Fruit fly (Drosophila melanogaster) whole organism, embryonic: ENCODE results near the gene CG13385.

Experiments
- ATbp ChIP-seq: fragments of 200-800 bp; sonication (Bioruptor generic); optimal IDR thresholded peaks from 2 replicates; lab custom pipeline; 2017; ENCODE audit warnings: missing biosample characterization, mild to moderate bottlenecking, missing genetic modification characterization, missing genetic modification reagents
- Atf3 ChIP-seq: fragments of 200-800 bp; sonication (Bioruptor generic); optimal IDR thresholded peaks from 3 replicates; lab custom pipeline; 2016; ENCODE audit warnings: missing biosample characterization, missing genetic modification characterization
- Awh ChIP-seq: fragments of 200-800 bp; sonication (Bioruptor generic); IDR thresholded peaks from 2 replicates; pipeline ENCODE4, ENCODE4 v1.3.6; 2022; ENCODE audit warnings: missing biosample characterization, missing genetic modification characterization
- B-H2 ChIP-seq: fragments of 200-800 bp; sonication (Bioruptor generic); optimal IDR thresholded peaks from 2 replicates; lab custom pipeline; 2018; ENCODE audit warnings: missing biosample characterization, mild to moderate bottlenecking, missing genetic modification characterization
- CG10209 ChIP-seq: fragments of 200-800 bp; sonication (Bioruptor generic); optimal IDR thresholded peaks from 3 replicates; lab custom pipeline; 2017; ENCODE audit warnings: missing biosample characterization, mild to moderate bottlenecking, missing genetic modification characterization, missing genetic modification reagents
- CG10959 ChIP-seq: fragments of 200-800 bp; sonication (Bioruptor generic); IDR thresholded peaks from 2 replicates; pipeline ENCODE4 v1.3.6; 2022; ENCODE audit warnings: missing biosample characterization, missing genetic modification characterization
- CG10979 ChIP-seq: fragments of 200-800 bp; sonication (Bioruptor generic); optimal IDR thresholded peaks from 2 replicates; lab custom pipeline; 2018; ENCODE audit warnings: missing biosample characterization, mild to moderate bottlenecking, missing genetic modification characterization, moderate library complexity
- CG11696 ChIP-seq: fragments of 200-800 bp; sonication (Bioruptor generic); IDR thresholded peaks from 2 replicates; pipeline ENCODE4 v1.3.6; 2022; ENCODE audit warnings: missing biosample characterization, missing genetic modification characterization
- CG12155 ChIP-seq: fragments of 200-800 bp; sonication (Bioruptor generic); optimal IDR thresholded peaks from 3 replicates; lab custom pipeline; 2016; ENCODE audit warnings: missing biosample characterization, missing genetic modification characterization
- CG14860 ChIP-seq: fragments of 200-800 bp; sonication (Bioruptor generic); IDR thresholded peaks from 3 replicates; pipeline ENCODE4 v1.3.6; 2022; ENCODE audit warnings: missing biosample characterization, missing genetic modification characterization; ENCODE audit not compliant: partially characterized antibody
- CG1647 ChIP-seq: fragments of 200-800 bp; sonication (Bioruptor generic); optimal IDR thresholded peaks from 3 replicates; lab custom pipeline; 2016; ENCODE audit warnings: missing biosample characterization, missing genetic modification characterization
- CG16813 ChIP-seq: fragments of 200-800 bp; sonication (Bioruptor generic); IDR thresholded peaks from 3 replicates; pipeline ENCODE4 v1.3.6; 2022; ENCODE audit warnings: missing biosample characterization, missing genetic modification characterization; ENCODE audit not compliant: partially characterized antibody
- CG17385 ChIP-seq: fragments of 200-800 bp; sonication (Bioruptor generic); optimal IDR thresholded peaks from 3 replicates; lab custom pipeline; 2018; ENCODE audit warnings: missing biosample characterization, mild to moderate bottlenecking, missing genetic modification characterization
- CG17568 ChIP-seq: fragments of 200-800 bp; sonication (Bioruptor generic); optimal IDR thresholded peaks from 2 replicates; lab custom pipeline; 2018; ENCODE audit warnings: missing biosample characterization, mild to moderate bottlenecking, missing genetic modification characterization, moderate library complexity
- CG2129 ChIP-seq: fragments of 200-800 bp; sonication (Bioruptor generic); IDR thresholded peaks from 2 replicates; pipeline ENCODE4 v1.3.6; 2022; ENCODE audit warnings: missing biosample characterization, missing genetic modification characterization; ENCODE audit not compliant: partially characterized antibody
- CG31365 ChIP-seq: fragments of 200-800 bp; sonication (Bioruptor generic); optimal IDR thresholded peaks from 2 replicates; lab custom pipeline; 2018; ENCODE audit warnings: missing biosample characterization, mild to moderate bottlenecking, missing genetic modification characterization
- CG3726 ChIP-seq: fragments of 200-800 bp; sonication (Bioruptor generic); IDR thresholded peaks from 3 replicates; pipeline ENCODE4, ENCODE4 v1.3.6; 2022; ENCODE audit warnings: missing biosample characterization, missing genetic modification characterization
- CG3995 ChIP-seq: fragments of 200-800 bp; sonication (Bioruptor generic); optimal IDR thresholded peaks from 3 replicates; lab custom pipeline; 2016; ENCODE audit warnings: missing biosample characterization, missing genetic modification characterization
- CG6683 ChIP-seq: fragments of 200-800 bp; sonication (Bioruptor generic); optimal IDR thresholded peaks from 2 replicates; lab custom pipeline; 2017; ENCODE audit warnings: missing biosample characterization, mild to moderate bottlenecking, missing genetic modification characterization, missing genetic modification reagents
- CG6791 ChIP-seq: fragments of 200-800 bp; sonication (Bioruptor generic); IDR thresholded peaks from 3 replicates; pipeline ENCODE4 v1.3.6; 2022; ENCODE audit warnings: missing biosample characterization, missing genetic modification characterization; ENCODE audit not compliant: partially characterized antibody
- CG8388 ChIP-seq: fragments of 200-800 bp; sonication (Bioruptor generic); optimal IDR thresholded peaks from 2 replicates; lab custom pipeline; 2019; ENCODE audit warnings: missing biosample characterization, mild to moderate bottlenecking, missing genetic modification characterization, moderate library complexity
- CG9797 ChIP-seq: fragments of 200-800 bp; sonication (Bioruptor generic); optimal IDR thresholded peaks from 3 replicates; lab custom pipeline; 2018; ENCODE audit warnings: missing biosample characterization, mild to moderate bottlenecking, missing genetic modification characterization
- CrebB ChIP-seq: fragments of 200-800 bp; sonication (Bioruptor generic); optimal IDR thresholded peaks from 3 replicates; lab custom pipeline; 2018; ENCODE audit warnings: missing biosample characterization, mild to moderate bottlenecking, missing genetic modification characterization
- Doc2 ChIP-seq: fragments of 200-800 bp; sonication (Bioruptor generic); IDR thresholded peaks from 2 replicates; pipeline ENCODE4 v1.3.6; 2022; ENCODE audit warnings: missing biosample characterization, missing genetic modification characterization
- Hsf ChIP-seq: fragments of 200-800 bp; sonication (Bioruptor generic); optimal IDR thresholded peaks from 3 replicates; lab custom pipeline; 2016; ENCODE audit warnings: missing biosample characterization, missing genetic modification characterization
- Med ChIP-seq: fragments of 200-800 bp; sonication (Bioruptor generic); peaks from one replicate; lab custom pipeline; 2016; ENCODE audit warnings: missing biosample characterization, missing genetic modification characterization, mild to moderate bottlenecking, inconsistent platforms, moderate library complexity
- Meics ChIP-seq: fragments of 200-800 bp; sonication (Bioruptor generic); optimal IDR thresholded peaks from 2 replicates; lab custom pipeline; 2017; ENCODE audit warnings: missing biosample characterization, mild to moderate bottlenecking, missing genetic modification characterization
- Opbp ChIP-seq: fragments of 200-800 bp; sonication (Bioruptor generic); IDR thresholded peaks from 3 replicates; pipeline ENCODE4 v1.3.6; 2022; ENCODE audit warnings: missing biosample characterization, missing genetic modification characterization; ENCODE audit not compliant: partially characterized antibody
- Ptx1 ChIP-seq: fragments of 200-800 bp; sonication (Bioruptor generic); IDR thresholded peaks from 2 replicates; pipeline ENCODE4 v1.3.6; 2022; ENCODE audit warnings: missing biosample characterization, missing genetic modification characterization
- Scr ChIP-seq: fragments of 200-800 bp; sonication (Bioruptor generic); IDR thresholded peaks from 2 replicates; pipeline ENCODE4 v1.3.6; 2022; ENCODE audit warnings: missing biosample characterization, missing genetic modification characterization; ENCODE audit not compliant: partially characterized antibody
- TFAM ChIP-seq: fragments of 200-800 bp; sonication (Bioruptor generic); optimal IDR thresholded peaks from 2 replicates; lab custom pipeline; 2017; ENCODE audit warnings: missing biosample characterization, missing genetic modification characterization, inconsistent platforms
- al ChIP-seq: fragments of 200-800 bp; sonication (Bioruptor generic); IDR thresholded peaks from 2 replicates; pipeline ENCODE4 v1.3.6; 2022; ENCODE audit warnings: missing biosample characterization, missing genetic modification characterization
- amos ChIP-seq: fragments of 200-800 bp; sonication (Bioruptor generic); IDR thresholded peaks from 2 replicates; pipeline ENCODE4 v1.3.6; 2022; ENCODE audit warnings: missing biosample characterization, missing genetic modification characterization; ENCODE audit not compliant: partially characterized antibody
- bab2 ChIP-seq: fragments of 200-800 bp; sonication (Bioruptor generic); optimal IDR thresholded peaks from 2 replicates; lab custom pipeline; 2016; ENCODE audit warnings: missing biosample characterization, missing genetic modification characterization
- bcd ChIP-seq: fragments of 200-800 bp; sonication (Bioruptor generic); optimal IDR thresholded peaks from 2 replicates; lab custom pipeline; 2017; ENCODE audit warnings: missing biosample characterization, mild to moderate bottlenecking, missing genetic modification characterization
- cas ChIP-seq: fragments of 200-800 bp; sonication (Bioruptor generic); IDR thresholded peaks from 2 replicates; pipeline ENCODE4 v1.3.6; 2022; ENCODE audit warnings: missing biosample characterization, missing genetic modification characterization
- chinmo ChIP-seq: fragments of 200-800 bp; sonication (Bioruptor generic); IDR thresholded peaks from 4 replicates; pipeline ENCODE4 v1.3.6; 2022; ENCODE audit warnings: missing biosample characterization, missing genetic modification characterization; ENCODE audit not compliant: partially characterized antibody
- crol ChIP-seq: fragments of 200-800 bp; sonication (Bioruptor generic); IDR thresholded peaks from 2 replicates; pipeline ENCODE4 v1.3.6; 2022; ENCODE audit warnings: missing biosample characterization, missing genetic modification characterization
- gcm ChIP-seq: fragments of 200-800 bp; sonication (Bioruptor generic); optimal IDR thresholded peaks from 2 replicates; lab custom pipeline; 2019; ENCODE audit warnings: missing biosample characterization, mild to moderate bottlenecking, missing genetic modification characterization, moderate library complexity
- hb ChIP-seq: fragments of 200-800 bp; sonication (Bioruptor generic); IDR thresholded peaks from 3 replicates; pipeline ENCODE4 v1.3.6; 2022; ENCODE audit warnings: missing biosample characterization, missing genetic modification characterization; ENCODE audit not compliant: partially characterized antibody
- jumu ChIP-seq: fragments of 200-800 bp; sonication (Bioruptor generic); optimal IDR thresholded peaks from 3 replicates; lab custom pipeline; 2016; ENCODE audit warnings: missing biosample characterization, missing genetic modification characterization
- phol ChIP-seq: fragments of 200-800 bp; sonication (Bioruptor generic); optimal IDR thresholded peaks from 3 replicates; lab custom pipeline; 2018; ENCODE audit warnings: missing biosample characterization, mild to moderate bottlenecking, missing genetic modification characterization, moderate library complexity
- pita ChIP-seq: fragments of 200-800 bp; sonication (Bioruptor generic); optimal IDR thresholded peaks from 2 replicates; lab custom pipeline; 2017; ENCODE audit warnings: missing biosample characterization, mild to moderate bottlenecking, missing genetic modification characterization
- sna ChIP-seq: fragments of 200-800 bp; sonication (Bioruptor generic); IDR thresholded peaks from 2 replicates; pipeline ENCODE4 v1.3.6; 2022; ENCODE audit warnings: missing biosample characterization, missing genetic modification characterization; ENCODE audit not compliant: partially characterized antibody
- ssp ChIP-seq: fragments of 200-800 bp; sonication (Bioruptor generic); IDR thresholded peaks from 2 replicates; pipeline ENCODE4 v1.3.6; 2022; ENCODE audit warnings: missing biosample characterization, missing genetic modification characterization
- sug ChIP-seq: fragments of 200-800 bp; optimal IDR thresholded peaks from 2 replicates; lab custom pipeline; 2019; ENCODE audit warnings: missing biosample characterization, mild to moderate bottlenecking, missing genetic modification characterization, moderate library complexity
- trem ChIP-seq: fragments of 200-800 bp; optimal IDR thresholded peaks from 3 replicates; lab custom pipeline; 2019; ENCODE audit warnings: missing biosample characterization, mild to moderate bottlenecking, missing genetic modification characterization, moderate library complexity
- unc-4 ChIP-seq: fragments of 200-800 bp; sonication (Bioruptor generic); IDR thresholded peaks from 2 replicates; pipeline ENCODE4 v1.3.6; 2022; ENCODE audit warnings: missing biosample characterization, missing genetic modification characterization; ENCODE audit not compliant: partially characterized antibody
- wor ChIP-seq: fragments of 200-800 bp; sonication (Bioruptor generic); IDR thresholded peaks from 2 replicates; pipeline ENCODE4 v1.3.6; 2022; ENCODE audit warnings: missing biosample characterization, missing genetic modification characterization

Gene CG13385

dm6 chr2L:8381508-8382036 is 14.9 kb upstream of the CG13385 start, which contains the start of gene AlaRS (continued):
- TF ChIP-seq sug (tag; lab: Kevin White, UChicago) (peak; percentile 33), CG6791 (GFP tag; lab: Robert Waterston, UW) (peak; percentile 59; the same call in 2 of the 3 replicates), Hsf (peak; percentile 27), bab2 (GFP tag; lab: Kevin White, UChicago) (no peak), ssp (GFP tag; lab: Robert Waterston, UW) (no peak), CG10209 (GFP tag; lab: Kevin White, UChicago) (peak; percentile 31), Opbp (GFP tag; lab: Robert Waterston, UW) (peak; percentile 50; the same call in 1 of the 3 replicates), unc-4 (GFP tag; lab: Robert Waterston, UW) (peak; percentile 72; the same call in 1 of the 2 replicates), B-H2 (GFP tag; lab: Kevin White, UChicago) (peak; percentile 39), CG3995 (peak; percentile 13), crol (GFP tag; lab: Robert Waterston, UW) (no peak), CG16813 (peak; percentile 42; the same call in 1 of the 3 replicates), Ptx1 (GFP tag; lab: Robert Waterston, UW) (0 out of 2 replicates have a peak, but pooled peaks have one; percentile 7), Doc2 (GFP tag; lab: Robert Waterston, UW) (no peak), bcd (GFP tag; lab: Kevin White, UChicago) (peak; percentile 29), CG3726 (GFP tag; lab: Robert Waterston, UW) (no peak), trem (tag; lab: Kevin White, UChicago) (peak; percentile 53), CrebB (tag; lab: Kevin White, UChicago) (no peak), hb (GFP tag; lab: Robert Waterston, UW) (peak; percentile 45; the same call in 1 of the 3 replicates), wor (GFP tag; lab: Robert Waterston, UW) (no peak), Awh (GFP tag; lab: Robert Waterston, UW) (no peak), Meics (GFP tag; lab: Kevin White, UChicago) (peak; percentile 28), CG10979 (tag; lab: Kevin White, UChicago) (peak; percentile 30), CG1647 (GFP tag; lab: Kevin White, UChicago) (no peak), CG6683 (peak; percentile 17), phol (tag; lab: Kevin White, UChicago) (peak; percentile 42), CG8388 (GFP tag; lab: Kevin White, UChicago) (peak; percentile 37), CG12155 (GFP tag; lab: Kevin White, UChicago) (peak; percentile 57), amos (GFP tag; lab: Robert Waterston, UW) (peak; percentile 63; the same call in 1 of the 2 replicates), TFAM (GFP tag; lab: Kevin White, UChicago) (no peak), Med (GFP tag; lab: Kevin White, UChicago) (peak; percentile 75), cas (GFP tag; lab: Robert Waterston, UW) (no peak), CG2129 (GFP tag; lab: Robert Waterston, UW) (peak; percentile 35), Scr (GFP tag; lab: Robert Waterston, UW) (peak; percentile 75), CG14860 (GFP tag; lab: Robert Waterston, UW) (peak; percentile 41; the same call in 1 of the 3 replicates), CG17568 (GFP tag; lab: Kevin White, UChicago) (peak; percentile 29), jumu (GFP tag; lab: Kevin White, UChicago) (no peak), ATbp (peak; percentile 44), Atf3 (GFP tag; lab: Kevin White, UChicago) (no peak), pita (GFP tag; lab: Kevin White, UChicago) (no peak), al (GFP tag; lab: Robert Waterston, UW) (no peak), chinmo (GFP tag; lab: Robert Waterston, UW) (peak; percentile 83; the same call in 2 of the 4 replicates), CG31365 (no peak), CG9797 (GFP tag; lab: Kevin White, UChicago) (no peak), CG17385 (GFP tag; lab: Kevin White, UChicago) (peak; percentile 37), gcm (GFP tag; lab: Kevin White, UChicago) (peak; percentile 27), CG11696 (GFP tag; lab: Robert Waterston, UW) (no peak), sna (peak; percentile 75), CG10959 (GFP tag; lab: Robert Waterston, UW) (no peak)
